Worm (Caenorhabditis elegans) whole organism, young adult: ENCODE data around the gene pmp-1.

Source experiments
- B0019.2 ChIP-seq: fragments of 200-800 bp; sonication (Bioruptor generic); conservative IDR thresholded peaks from 2 replicates; pipeline ENCODE4 v1.3.6; 2022; ENCODE audit warnings: missing genetic modification reagents, missing genetic modification characterization, missing compliant biosample characterization
- B0336.3 ChIP-seq: fragments of 200-800 bp; sonication (Bioruptor generic); IDR thresholded peaks from 2 replicates; pipeline ENCODE4 v1.3.6; 2022; ENCODE audit warnings: missing genetic modification characterization, missing compliant biosample characterization
- C06A6.2 ChIP-seq: fragments of 200-800 bp; sonication (Bioruptor generic); conservative IDR thresholded peaks from 2 replicates; pipeline ENCODE4 v1.3.6; 2022; ENCODE audit warnings: missing genetic modification characterization, missing compliant biosample characterization
- F52B5.7 ChIP-seq: sonication (generic microtip); optimal IDR thresholded peaks from 2 replicates; lab custom pipeline; 2016; ENCODE audit warnings: mild to moderate bottlenecking, missing genetic modification characterization, missing compliant biosample characterization
- K11D2.4 ChIP-seq: fragments of 200-800 bp; sonication (Bioruptor generic); IDR thresholded peaks from 2 replicates; pipeline ENCODE4 v1.3.6; 2022; ENCODE audit warnings: missing genetic modification reagents, missing genetic modification characterization, missing compliant biosample characterization
- K12H6.12 ChIP-seq: fragments of 200-800 bp; sonication (Bioruptor generic); optimal IDR thresholded peaks from 2 replicates; lab custom pipeline; 2018; ENCODE audit warnings: mild to moderate bottlenecking, missing genetic modification characterization, missing compliant biosample characterization
- Y56A3A.18 ChIP-seq: fragments of 200-800 bp; sonication (Bioruptor generic); IDR thresholded peaks from 2 replicates; pipeline ENCODE4 v1.3.6; 2022; ENCODE audit warnings: missing genetic modification reagents, missing genetic modification characterization, missing compliant biosample characterization
- Y95B8A.8 ChIP-seq: fragments of 200-800 bp; sonication (Bioruptor generic); IDR thresholded peaks from 2 replicates; pipeline ENCODE4 v1.3.6; 2022; ENCODE audit warnings: missing genetic modification reagents, missing genetic modification characterization, missing compliant biosample characterization
- ama-1 ChIP-seq, 3 experiments: fragments of 150-350 bp in 1 of 3; sonication (generic microtip) in 2 of 3; optimal IDR thresholded peaks; 2 replicates each; lab custom pipeline; 2014 to 2018; ENCODE audit warnings: missing biosample characterization in 2 of 3, missing genetic modification characterization in 2 of 3, missing genetic modification reagents in 2 of 3
- atf-7 ChIP-seq: sonication (generic microtip); optimal IDR thresholded peaks from 2 replicates; lab custom pipeline; 2017; ENCODE audit warnings: mild to moderate bottlenecking, missing genetic modification characterization, missing compliant biosample characterization
- athp-1 ChIP-seq: sonication (generic microtip); optimal IDR thresholded peaks from 2 replicates; lab custom pipeline; 2017; ENCODE audit warnings: mild to moderate bottlenecking, missing genetic modification characterization, missing compliant biosample characterization
- attf-3 ChIP-seq: fragments of 200-800 bp; sonication (Bioruptor generic); conservative IDR thresholded peaks from 2 replicates; pipeline ENCODE4 v1.3.6; 2022; ENCODE audit warnings: missing genetic modification reagents, missing genetic modification characterization, missing compliant biosample characterization
- bed-1 ChIP-seq: fragments of 200-800 bp; sonication (Bioruptor generic); IDR thresholded peaks from 2 replicates; pipeline ENCODE4 v1.3.6; 2022; ENCODE audit warnings: missing genetic modification reagents, missing genetic modification characterization, missing compliant biosample characterization
- cebp-1 ChIP-seq, 2 experiments: fragments of 200-800 bp in 1 of 2; sonication (Bioruptor generic) in 1 of 2; sonication (generic microtip) in 1 of 2; IDR thresholded peaks in 1 of 2; optimal IDR thresholded peaks in 1 of 2; 2 replicates each; pipeline versions ENCODE4 v1.3.6 to Lab custom; 2017 to 2022; ENCODE audit warnings: missing compliant biosample characterization in 2 of 2, missing genetic modification characterization in 2 of 2, mild to moderate bottlenecking in 1 of 2, missing genetic modification reagents in 1 of 2, moderate library complexity in 1 of 2
- cebp-2 ChIP-seq: fragments of 200-800 bp; sonication (Bioruptor generic); IDR thresholded peaks from 2 replicates; pipeline ENCODE4 v1.3.6; 2022; ENCODE audit warnings: missing genetic modification characterization, missing compliant biosample characterization
- chd-7 ChIP-seq: sonication (generic microtip); optimal IDR thresholded peaks from 2 replicates; lab custom pipeline; 2016; ENCODE audit warnings: mild to moderate bottlenecking, missing genetic modification characterization, moderate library complexity, missing compliant biosample characterization
- dox-1 ChIP-seq: fragments of 200-800 bp; sonication (Bioruptor generic); IDR thresholded peaks from 2 replicates; pipeline ENCODE4 v1.3.6; 2022; ENCODE audit warnings: missing genetic modification reagents, missing genetic modification characterization, missing compliant biosample characterization
- ekl-4 ChIP-seq: fragments of 200-800 bp; sonication (Bioruptor generic); IDR thresholded peaks from 2 replicates; pipeline ENCODE4 v1.3.6; 2022; ENCODE audit warnings: missing genetic modification reagents, missing genetic modification characterization, missing compliant biosample characterization
- him-1 ChIP-seq: sonication (generic microtip); optimal IDR thresholded peaks from 2 replicates; lab custom pipeline; 2016; ENCODE audit warnings: missing genotype, missing genetic modification reagents, missing genetic modification characterization, missing compliant biosample characterization
- hlh-12 ChIP-seq: sonication (generic microtip); optimal IDR thresholded peaks from 2 replicates; lab custom pipeline; 2016; ENCODE audit warnings: missing genetic modification characterization, missing compliant biosample characterization
- hmg-1.2 ChIP-seq: fragments of 200-800 bp; sonication (Bioruptor generic); IDR thresholded peaks from 2 replicates; pipeline ENCODE4 v1.3.6; 2022; ENCODE audit warnings: missing genetic modification reagents, missing genetic modification characterization, missing compliant biosample characterization
- hsf-1 ChIP-seq: fragments of 200-800 bp; sonication (Bioruptor generic); IDR thresholded peaks from 2 replicates; pipeline ENCODE4 v1.3.6; 2022; ENCODE audit warnings: missing genetic modification reagents, missing genetic modification characterization, missing compliant biosample characterization
- let-607 ChIP-seq, 2 experiments: fragments of 200-800 bp in 1 of 2; sonication (Bioruptor generic) in 1 of 2; sonication (generic microtip) in 1 of 2; optimal IDR thresholded peaks; 2 replicates each; lab custom pipeline; 2016 to 2018; ENCODE audit warnings: mild to moderate bottlenecking in 2 of 2, missing compliant biosample characterization in 2 of 2, missing genetic modification characterization in 2 of 2, moderate library complexity in 2 of 2, missing genotype in 1 of 2
- lin-35 ChIP-seq, 3 experiments: fragments of 150-350 bp in 2 of 3; sonication (generic microtip) in 1 of 3; optimal IDR thresholded peaks; 2 replicates each; lab custom pipeline; 2014 to 2018; ENCODE audit warnings: missing biosample characterization in 3 of 3, missing genetic modification characterization in 3 of 3, missing genetic modification reagents in 3 of 3
- lin-40 ChIP-seq: sonication (generic microtip); optimal IDR thresholded peaks from 2 replicates; lab custom pipeline; 2016; ENCODE audit warnings: missing genetic modification characterization, mild to moderate bottlenecking, missing compliant biosample characterization, missing genotype, missing genetic modification reagents
- lin-54 ChIP-seq: fragments of 200-800 bp; sonication (Bioruptor generic); optimal IDR thresholded peaks from 2 replicates; lab custom pipeline; 2018; ENCODE audit warnings: mild to moderate bottlenecking, missing genetic modification characterization, missing compliant biosample characterization
- lsy-27 ChIP-seq: sonication (generic microtip); optimal IDR thresholded peaks from 2 replicates; lab custom pipeline; 2017; ENCODE audit warnings: missing genetic modification characterization, mild to moderate bottlenecking, missing compliant biosample characterization, antibody characterized with exemption, missing genotype, borderline replicate concordance; ENCODE audit not compliant: insufficient read depth
- madf-10 ChIP-seq: sonication (generic microtip); optimal IDR thresholded peaks from 2 replicates; lab custom pipeline; 2016; ENCODE audit warnings: mild to moderate bottlenecking, missing genetic modification characterization, missing compliant biosample characterization
- madf-3 ChIP-seq: fragments of 200-800 bp; sonication (Bioruptor generic); IDR thresholded peaks from 2 replicates; pipeline ENCODE4 v1.3.6; 2022; ENCODE audit warnings: missing genetic modification reagents, missing genetic modification characterization, missing compliant biosample characterization
- mes-4 ChIP-seq: sonication (generic microtip); optimal IDR thresholded peaks from 2 replicates; lab custom pipeline; 2016; ENCODE audit warnings: missing genotype, missing genetic modification characterization, missing compliant biosample characterization
- nhr-80 ChIP-seq: sonication (generic microtip); optimal IDR thresholded peaks from 2 replicates; lab custom pipeline; 2016; ENCODE audit warnings: missing genetic modification characterization, missing compliant biosample characterization
- nhr-90 ChIP-seq: sonication (generic microtip); optimal IDR thresholded peaks from 2 replicates; lab custom pipeline; 2016; ENCODE audit warnings: missing genotype, mild to moderate bottlenecking, missing genetic modification characterization, missing compliant biosample characterization
- pbrm-1 ChIP-seq: fragments of 200-800 bp; sonication (Bioruptor generic); IDR thresholded peaks from 2 replicates; pipeline ENCODE4 v1.3.6; 2022; ENCODE audit warnings: missing genetic modification reagents, missing genetic modification characterization, missing compliant biosample characterization
- repo-1 ChIP-seq: sonication (generic microtip); optimal IDR thresholded peaks from 2 replicates; lab custom pipeline; 2017; ENCODE audit warnings: mild to moderate bottlenecking, missing genetic modification characterization, missing compliant biosample characterization
- snpc-4 ChIP-seq, 5 experiments: fragments of 150-350 bp in 1 of 5; sonication (generic microtip) in 4 of 5; optimal IDR thresholded peaks; 2 replicates each; lab custom pipeline; 2014 to 2018; ENCODE audit warnings: missing genetic modification characterization in 5 of 5, missing biosample characterization in 3 of 5, antibody characterized with exemption in 2 of 5, mild to moderate bottlenecking in 2 of 5, missing compliant biosample characterization in 2 of 5, missing genotype in 2 of 5, moderate library complexity in 2 of 5, missing genetic modification reagents in 1 of 5
- somi-1 ChIP-seq: fragments of 200-800 bp; sonication (Bioruptor generic); optimal IDR thresholded peaks from 2 replicates; lab custom pipeline; 2018; ENCODE audit warnings: mild to moderate bottlenecking, missing genetic modification characterization, missing compliant biosample characterization
- tbp1 ChIP-seq: fragments of 200-800 bp; sonication (Bioruptor generic); optimal IDR thresholded peaks from 2 replicates; lab custom pipeline; 2018; ENCODE audit warnings: mild to moderate bottlenecking, missing genetic modification characterization, missing compliant biosample characterization
- tlf-1 ChIP-seq: fragments of 200-800 bp; sonication (Bioruptor generic); optimal IDR thresholded peaks from 2 replicates; lab custom pipeline; 2018; ENCODE audit warnings: mild to moderate bottlenecking, missing genetic modification characterization, missing compliant biosample characterization
- ztf-26 ChIP-seq: sonication (generic microtip); optimal IDR thresholded peaks from 2 replicates; lab custom pipeline; 2017; ENCODE audit warnings: missing genetic modification characterization, missing compliant biosample characterization

Gene pmp-1

ce11 chrII:6888211-6888610 is 4.7 kb upstream of the pmp-1 start:
- peak; percentile 54 for TF ChIP-seq lin-40 (tag; lab: Kevin White, UChicago)
- TF ChIP-seq snpc-4 (GFP tag; optimal IDR thresholded peaks at IDR 0.05; lab: Kevin White, UChicago) = no peak
- TF ChIP-seq snpc-4 (tag; optimal IDR thresholded peaks at IDR 0.05; lab: Kevin White, UChicago) = peak in 1 of 4 experiments; percentile 7
- TF ChIP-seq Y56A3A.18 (GFP tag; lab: Robert Waterston, UW) = peak; percentile 68; the same call in 1 of the 2 replicates
- TF ChIP-seq pbrm-1 (GFP tag; lab: Robert Waterston, UW) = 0 out of 2 replicates have a peak, but pooled peaks have one; percentile 25
- TF ChIP-seq bed-1 (GFP tag; lab: Robert Waterston, UW) = no peak
- peak; percentile 59 for TF ChIP-seq ztf-26 (tag; lab: Kevin White, UChicago)
- TF ChIP-seq let-607 (tag; optimal IDR thresholded peaks at IDR 0.05; lab: Kevin White, UChicago) = peak in 1 of 2 experiments; percentile 4
- TF ChIP-seq cebp-1 (GFP tag; IDR thresholded peaks at IDR 0.05; lab: Robert Waterston, UW) = 0 out of 2 replicates have a peak, but pooled peaks have one; percentile 45
- peak; percentile 82 for TF ChIP-seq cebp-1 (tag; optimal IDR thresholded peaks at IDR 0.05; lab: Kevin White, UChicago)
- 0 out of 2 replicates have a peak, but pooled peaks have one; percentile 24 for TF ChIP-seq cebp-2
- TF ChIP-seq B0019.2 (GFP tag; lab: Robert Waterston, UW) = 0 out of 2 replicates have a peak, but pooled peaks have one; percentile 21
- TF ChIP-seq ama-1 (optimal IDR thresholded peaks at IDR 0.05; lab: Kevin White, UChicago) = peak; percentile 57
- TF ChIP-seq ama-1 (GFP tag; optimal IDR thresholded peaks at IDR 0.05; lab: Kevin White, UChicago) = no peak
- peak in 1 of 3 experiments; percentile 32 for TF ChIP-seq lin-35 (GFP tag; optimal IDR thresholded peaks at IDR 0.05; lab: Kevin White, UChicago)
- TF ChIP-seq attf-3 (GFP tag; lab: Robert Waterston, UW) = no peak
- TF ChIP-seq dox-1 (GFP tag; lab: Robert Waterston, UW) = no peak
- TF ChIP-seq him-1 (tag; lab: Kevin White, UChicago) = peak; percentile 44
- TF ChIP-seq C06A6.2 (GFP tag; lab: Robert Waterston, UW) = peak; percentile 65
- peak; percentile 42 for TF ChIP-seq hmg-1.2 (GFP tag; lab: Robert Waterston, UW)
- TF ChIP-seq chd-7 = peak; percentile 21
- TF ChIP-seq nhr-90 (tag; lab: Kevin White, UChicago) = peak; percentile 60
- 0 out of 2 replicates have a peak, but pooled peaks have one; percentile 19 for TF ChIP-seq hsf-1
- peak; percentile 61 for TF ChIP-seq madf-10 (tag; lab: Kevin White, UChicago)
- TF ChIP-seq lsy-27 = no peak
- TF ChIP-seq tbp1 (GFP tag; lab: Kevin White, UChicago) = peak; percentile 59
- 0 out of 2 replicates have a peak, but pooled peaks have one; percentile 49 for TF ChIP-seq madf-3 (GFP tag; lab: Robert Waterston, UW)
- TF ChIP-seq tlf-1 = peak; percentile 73
- peak; percentile 34 for TF ChIP-seq K12H6.12 (tag; lab: Kevin White, UChicago)
- peak; percentile 44 for TF ChIP-seq lin-54 (GFP tag; lab: Kevin White, UChicago)
- no peak for TF ChIP-seq atf-7
- TF ChIP-seq K11D2.4 (GFP tag; lab: Robert Waterston, UW) = peak; percentile 81
- no peak for TF ChIP-seq Y95B8A.8 (GFP tag; lab: Robert Waterston, UW)
- peak; percentile 39 for TF ChIP-seq nhr-80
- TF ChIP-seq B0336.3 (GFP tag; lab: Robert Waterston, UW) = peak; percentile 53; the same call in 1 of the 2 replicates
- TF ChIP-seq mes-4 (tag; lab: Kevin White, UChicago) = no peak
- peak; percentile 56 for TF ChIP-seq athp-1
- TF ChIP-seq ekl-4 (GFP tag; lab: Robert Waterston, UW) = 0 out of 2 replicates have a peak, but pooled peaks have one; percentile 30
- TF ChIP-seq F52B5.7 (tag; lab: Kevin White, UChicago) = peak; percentile 66
- peak; percentile 34 for TF ChIP-seq somi-1 (GFP tag; lab: Kevin White, UChicago)
- TF ChIP-seq repo-1 = peak; percentile 82
- no peak for TF ChIP-seq hlh-12
